Fruit fly (Drosophila melanogaster): ENCODE data around the gene Prosbeta7.

dm6 chr3R:5319059-5319785 lies 38.9 kb downstream of the Prosbeta7 start:
- TF ChIP-seq OdsH (GFP tag; optimal IDR thresholded peaks at IDR 0.05) = peak; percentile 70
- TF ChIP-seq dmrt93B (GFP tag; optimal IDR thresholded peaks at IDR 0.05) = no peak
- no peak for TF ChIP-seq lola (GFP tag; optimal IDR thresholded peaks at IDR 0.05)

Data from whole organism, wandering third instar larva.